Fruit fly (Drosophila melanogaster): Measurements from ENCODE around the gene CG13784.

The CG13784 gene

DNA sequence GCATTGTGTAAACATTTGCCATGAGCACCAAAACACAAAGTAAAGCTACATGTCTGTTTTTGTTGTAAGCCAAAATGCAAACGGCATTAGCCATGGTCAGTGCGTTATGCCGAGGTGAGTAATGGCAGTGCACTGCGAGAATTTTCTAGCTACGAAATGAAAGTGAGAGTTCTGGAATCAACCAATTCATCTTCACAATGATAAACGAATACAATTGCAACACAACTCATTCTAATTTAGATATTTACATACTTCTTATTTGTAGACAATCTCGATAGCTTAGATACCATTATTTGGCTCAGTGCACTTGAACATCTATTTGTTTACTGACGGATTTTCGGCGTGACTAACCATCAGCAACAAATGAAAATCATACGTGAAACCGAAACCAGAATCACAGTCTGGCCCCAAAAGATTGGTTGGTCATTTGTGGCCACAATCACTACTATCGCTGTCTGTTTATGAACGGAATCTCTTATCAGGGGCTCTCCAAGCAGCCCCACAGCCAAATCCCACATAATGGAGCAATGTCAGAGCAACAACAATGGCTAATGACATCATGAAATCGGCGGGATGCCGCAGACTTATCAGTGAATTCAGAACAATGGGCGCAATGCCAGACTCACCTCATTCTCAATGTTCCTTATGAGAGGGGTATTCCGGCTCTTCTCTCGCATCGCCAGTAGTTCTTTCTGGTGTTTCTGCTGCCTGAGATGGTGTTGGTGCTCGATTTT is 64.8 kb downstream of the CG13784 start (continued):
- peak; percentile 1 for TF ChIP-seq pho (GFP tag; optimal IDR thresholded peaks at IDR 0.05)
- no peak for TF ChIP-seq Stat92E (GFP tag; optimal IDR thresholded peaks at IDR 0.05)
- no peak for TF ChIP-seq CG1602 (GFP tag; optimal IDR thresholded peaks at IDR 0.05)
- peak; percentile 21 for TF ChIP-seq CG4424 (GFP tag; optimal IDR thresholded peaks at IDR 0.05)
- TF ChIP-seq CG6683 (GFP tag; optimal IDR thresholded peaks at IDR 0.05) = no peak
- TF ChIP-seq bcd (GFP tag; optimal IDR thresholded peaks at IDR 0.05) = peak; percentile 13
- TF ChIP-seq Asciz (GFP tag; optimal IDR thresholded peaks at IDR 0.05) = peak; percentile 24
- no peak for TF ChIP-seq Trl (optimal IDR thresholded peaks at IDR 0.05)
- peak; percentile 31 for TF ChIP-seq Trl (GFP tag; optimal IDR thresholded peaks at IDR 0.05)
- TF ChIP-seq ttk (GFP tag; IDR thresholded peaks at IDR 0.05) = no peak
- TF ChIP-seq CG10321 (GFP tag; IDR thresholded peaks at IDR 0.05) = no peak
- TF ChIP-seq CG4328 (GFP tag; optimal IDR thresholded peaks at IDR 0.05) = no peak
- TF ChIP-seq CG12659 (GFP tag; optimal IDR thresholded peaks at IDR 0.05) = peak; percentile 11
- TF ChIP-seq unpg (GFP tag; optimal IDR thresholded peaks at IDR 0.05) = peak; percentile 51
- TF ChIP-seq CG13775 (GFP tag; optimal IDR thresholded peaks at IDR 0.05) = no peak
- TF ChIP-seq CG11456 (GFP tag; IDR thresholded peaks at IDR 0.05) = peak; percentile 54; the same call in 1 of the 3 replicates
- no peak for TF ChIP-seq CG15073 (GFP tag; optimal IDR thresholded peaks at IDR 0.05)
- no peak for TF ChIP-seq Adf1 (GFP tag; IDR thresholded peaks at IDR 0.05)
- TF ChIP-seq CG7556 (GFP tag; optimal IDR thresholded peaks at IDR 0.05) = no peak
- no peak for TF ChIP-seq CG2199 (GFP tag; IDR thresholded peaks at IDR 0.05)
- no peak for TF ChIP-seq exex (tag; optimal IDR thresholded peaks at IDR 0.05)
- no peak for TF ChIP-seq hb (GFP tag; IDR thresholded peaks at IDR 0.05; ENCODE audit: partially characterized antibody)
- peak; percentile 1 for TF ChIP-seq CG33213 (GFP tag; optimal IDR thresholded peaks at IDR 0.05)
- peak; percentile 34 for TF ChIP-seq CG12219 (GFP tag; optimal IDR thresholded peaks at IDR 0.05)
- no peak for TF ChIP-seq CG3281 (GFP tag; optimal IDR thresholded peaks at IDR 0.05)
- TF ChIP-seq Oli (tag; optimal IDR thresholded peaks at IDR 0.05) = peak; percentile 37
- TF ChIP-seq CG10979 (tag; optimal IDR thresholded peaks at IDR 0.05) = peak; percentile 48
- no peak for TF ChIP-seq fd102C (GFP tag; optimal IDR thresholded peaks at IDR 0.05)
- no peak for TF ChIP-seq D19B (GFP tag; optimal IDR thresholded peaks at IDR 0.05)
- no peak for TF ChIP-seq Atf6 (GFP tag; IDR thresholded peaks at IDR 0.05)
- TF ChIP-seq tx (GFP tag; optimal IDR thresholded peaks at IDR 0.05) = no peak
- TF ChIP-seq CG18619 (GFP tag; optimal IDR thresholded peaks at IDR 0.05) = peak; percentile 9
- TF ChIP-seq gsb (GFP tag; IDR thresholded peaks at IDR 0.05) = no peak
- TF ChIP-seq CG7357 (GFP tag; IDR thresholded peaks at IDR 0.05) = no peak
- TF ChIP-seq CG4404 (GFP tag; IDR thresholded peaks at IDR 0.05) = no peak
- TF ChIP-seq gem (tag; optimal IDR thresholded peaks at IDR 0.05) = peak; percentile 63
- TF ChIP-seq CG34376 (GFP tag; optimal IDR thresholded peaks at IDR 0.05) = no peak
- no peak for TF ChIP-seq CG3407 (GFP tag; optimal IDR thresholded peaks at IDR 0.05)
- no peak for TF ChIP-seq crol (GFP tag; IDR thresholded peaks at IDR 0.05)
- TF ChIP-seq NfI (GFP tag; optimal IDR thresholded peaks at IDR 0.05) = peak; percentile 37
- peak; percentile 22 for TF ChIP-seq lilli (GFP tag; optimal IDR thresholded peaks at IDR 0.05)
- peak; percentile 25 for TF ChIP-seq Six4 (GFP tag; optimal IDR thresholded peaks at IDR 0.05)
- TF ChIP-seq cad (GFP tag; optimal IDR thresholded peaks at IDR 0.05) = no peak
- no peak for TF ChIP-seq CG16779 (GFP tag; IDR thresholded peaks at IDR 0.05)
- no peak for TF ChIP-seq kni (GFP tag; optimal IDR thresholded peaks at IDR 0.05)
- no peak for TF ChIP-seq E2f2 (GFP tag; IDR thresholded peaks at IDR 0.05)
- TF ChIP-seq CG2116 (GFP tag; optimal IDR thresholded peaks at IDR 0.05) = no peak
- no peak for TF ChIP-seq CG13424 (tag; optimal IDR thresholded peaks at IDR 0.05)
- TF ChIP-seq mld (GFP tag; IDR thresholded peaks at IDR 0.05; ENCODE audit: partially characterized antibody) = no peak
- no peak for TF ChIP-seq Hr3 (GFP tag; optimal IDR thresholded peaks at IDR 0.05)

Measured in whole organism, embryonic.